Fruit fly (Drosophila melanogaster): ENCODE data around the gene Bsg.

Bsg gene

DNA sequence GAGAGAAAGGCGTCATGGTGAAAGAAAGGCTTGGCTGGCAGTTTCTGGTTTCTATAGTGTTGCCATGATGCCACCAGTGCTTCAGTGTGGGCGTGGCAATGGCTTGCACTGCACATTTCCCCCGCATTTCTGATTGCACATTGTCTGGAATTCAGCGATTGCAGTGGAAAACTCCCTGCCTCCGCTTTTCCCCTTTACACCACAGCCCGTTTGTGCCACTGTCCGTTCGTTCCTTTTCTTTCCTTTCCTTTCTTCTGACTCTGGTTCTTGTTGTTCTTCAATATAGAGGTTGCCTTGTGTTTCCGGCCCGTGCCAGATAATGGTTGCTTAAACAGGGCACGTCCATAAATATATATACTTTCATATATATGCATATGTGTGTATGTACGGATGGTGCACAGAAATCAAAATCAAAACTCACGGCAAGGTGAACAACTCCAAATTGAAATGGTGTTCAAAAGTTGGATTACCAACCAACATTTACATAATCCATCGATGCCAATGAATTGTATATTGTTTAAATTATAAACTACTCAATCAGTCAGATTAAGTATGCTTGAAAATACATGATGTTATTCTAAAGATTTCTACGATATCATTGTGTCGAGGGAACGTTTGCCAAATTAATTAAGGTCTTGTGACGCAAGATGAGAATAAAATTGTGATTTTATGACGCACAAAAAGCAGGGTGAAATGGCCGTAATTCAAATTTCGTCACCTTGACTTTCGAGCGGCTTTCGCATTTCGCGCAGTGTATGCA, 10.1 kb downstream of the Bsg start:
- no peak for TF ChIP-seq EcR (GFP tag; optimal IDR thresholded peaks at IDR 0.05)
- TF ChIP-seq CG8478 (optimal IDR thresholded peaks at IDR 0.05), result no peak
- no peak for TF ChIP-seq pan (optimal IDR thresholded peaks at IDR 0.05)
- no peak for TF ChIP-seq usp (GFP tag; optimal IDR thresholded peaks at IDR 0.05)
- TF ChIP-seq psq (optimal IDR thresholded peaks at IDR 0.05), result no peak
- no peak for TF ChIP-seq Dll (optimal IDR thresholded peaks at IDR 0.05)

DNA sequence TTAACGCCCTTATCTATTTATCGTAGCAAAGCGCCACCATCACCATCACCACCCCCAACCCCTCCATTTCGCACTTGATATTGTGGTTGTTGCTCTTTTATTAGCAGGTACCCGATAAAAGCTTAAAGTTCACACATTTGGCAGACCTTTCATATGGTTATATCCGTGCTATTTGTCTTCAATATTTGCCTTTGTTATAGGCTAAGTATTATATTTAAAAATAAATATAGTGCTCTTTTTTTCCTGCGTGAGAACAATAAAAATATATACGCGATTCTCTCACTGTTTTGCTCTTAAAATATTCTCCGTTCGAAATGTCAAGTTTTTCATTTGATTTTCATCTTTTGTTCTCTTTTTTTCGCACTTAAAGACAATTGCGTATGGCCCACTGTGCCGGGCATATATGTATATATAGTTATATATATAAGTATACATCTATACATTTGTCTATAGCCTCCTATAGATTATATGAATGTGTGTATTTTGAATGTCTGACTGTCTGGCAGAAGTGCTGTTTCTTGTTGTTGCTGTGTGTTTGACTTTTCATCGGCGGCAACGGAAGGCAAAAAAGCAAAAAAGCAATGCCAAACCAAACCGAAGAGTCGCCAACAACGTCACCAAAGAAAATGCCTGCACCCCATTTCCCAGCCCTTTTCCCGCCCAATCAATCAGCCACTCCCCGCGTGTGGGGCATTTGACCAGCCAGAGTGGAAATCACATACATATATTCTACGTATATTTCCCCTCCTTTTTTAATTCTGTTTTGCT, 11.0 kb downstream of the Bsg start:
- TF ChIP-seq CG8478 (optimal IDR thresholded peaks at IDR 0.05), result no peak
- TF ChIP-seq pan (optimal IDR thresholded peaks at IDR 0.05), result no peak
- no peak for TF ChIP-seq psq (optimal IDR thresholded peaks at IDR 0.05)
- TF ChIP-seq usp (GFP tag; optimal IDR thresholded peaks at IDR 0.05), result no peak
- TF ChIP-seq Dll (optimal IDR thresholded peaks at IDR 0.05), result no peak
- TF ChIP-seq EcR (GFP tag; optimal IDR thresholded peaks at IDR 0.05), result no peak

DNA sequence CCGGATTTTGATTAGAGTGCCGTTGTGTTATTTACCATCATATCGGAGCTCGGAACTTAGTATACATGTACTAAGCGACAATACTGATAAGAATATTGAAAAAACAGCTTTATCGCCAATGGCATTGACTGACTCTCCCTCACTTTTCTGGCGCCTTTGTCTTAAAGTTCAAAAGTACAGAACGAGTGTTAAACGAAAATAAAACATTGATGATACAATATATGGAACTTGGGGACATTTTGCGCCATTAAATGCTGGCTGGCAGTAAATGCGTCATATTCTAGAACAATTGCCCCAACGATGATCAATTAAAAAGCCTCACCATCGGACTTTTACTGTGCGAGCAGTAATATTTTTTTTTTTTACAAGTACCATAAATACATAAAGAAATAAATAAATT, 12.0 kb downstream of the Bsg start:
- TF ChIP-seq EcR (GFP tag; optimal IDR thresholded peaks at IDR 0.05) (no peak), usp (GFP tag; optimal IDR thresholded peaks at IDR 0.05) (no peak), pan (optimal IDR thresholded peaks at IDR 0.05) (no peak), psq (optimal IDR thresholded peaks at IDR 0.05) (no peak), Dll (optimal IDR thresholded peaks at IDR 0.05) (no peak), CG8478 (optimal IDR thresholded peaks at IDR 0.05) (no peak)

DNA sequence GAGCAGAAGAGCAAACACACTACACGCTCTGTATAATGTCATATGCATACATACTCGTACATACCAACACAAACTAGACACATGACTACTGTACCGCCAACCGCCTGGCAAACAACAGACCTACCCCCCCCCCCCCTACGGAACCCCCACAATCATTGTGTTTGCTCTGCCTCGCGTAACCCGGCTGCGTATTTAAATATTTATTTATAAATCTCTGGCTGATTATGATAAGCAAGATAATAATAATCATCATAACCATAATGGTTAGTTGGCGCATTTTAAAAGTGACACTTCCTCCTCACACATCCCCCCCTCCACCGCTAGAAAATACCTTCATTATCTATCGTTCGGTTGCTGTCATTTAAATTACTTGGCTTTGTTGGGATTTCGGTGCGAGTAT, 14.2 kb downstream of the Bsg start:
- TF ChIP-seq CG8478 (optimal IDR thresholded peaks at IDR 0.05), result no peak
- TF ChIP-seq EcR (GFP tag; optimal IDR thresholded peaks at IDR 0.05), result no peak
- no peak for TF ChIP-seq pan (optimal IDR thresholded peaks at IDR 0.05)
- TF ChIP-seq Dll (optimal IDR thresholded peaks at IDR 0.05), result no peak
- no peak for TF ChIP-seq psq (optimal IDR thresholded peaks at IDR 0.05)
- no peak for TF ChIP-seq usp (GFP tag; optimal IDR thresholded peaks at IDR 0.05)

DNA sequence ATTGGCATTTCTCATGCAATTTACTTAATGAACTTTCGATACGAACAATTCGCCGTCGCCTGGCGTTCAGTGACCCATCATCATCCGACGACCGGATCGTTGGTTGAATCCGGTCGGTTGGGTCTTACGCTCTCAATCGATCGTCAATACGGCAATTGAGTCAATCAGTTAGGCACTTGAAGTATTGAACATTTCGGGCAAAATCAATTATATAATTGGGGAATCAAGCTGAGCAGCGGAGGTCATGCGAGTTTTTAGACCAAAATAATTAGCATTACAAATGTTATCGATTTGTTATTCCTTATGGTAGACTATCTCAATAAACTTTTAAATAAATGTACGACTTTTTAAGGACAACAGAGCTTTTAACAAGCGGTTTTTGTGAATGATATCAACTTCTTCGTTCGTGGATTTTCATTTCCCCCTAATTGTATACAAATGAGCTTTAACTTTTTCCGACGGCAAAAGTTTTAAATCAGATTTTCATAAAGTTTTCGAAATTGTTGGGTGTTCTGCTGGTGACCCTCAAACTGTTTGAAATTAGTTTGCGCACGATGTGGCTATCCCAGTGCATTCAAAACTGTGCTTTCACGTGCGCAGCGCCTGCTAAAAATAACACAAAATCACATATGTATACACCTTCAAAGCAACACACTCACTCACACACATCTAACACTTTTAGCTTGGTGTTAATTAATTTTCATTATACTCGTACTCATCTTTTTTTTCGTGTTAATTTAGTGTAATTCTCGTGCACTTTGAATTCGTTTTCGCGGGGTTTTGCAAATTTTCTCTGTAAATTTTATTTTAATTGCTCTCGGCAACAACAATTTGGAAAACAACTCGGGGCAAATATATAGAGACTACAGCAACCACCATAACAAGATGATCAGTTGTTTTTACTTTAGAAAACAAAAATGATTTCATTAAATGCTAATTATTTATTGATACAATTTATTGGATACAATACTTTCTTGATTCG, 15.0 kb downstream of the Bsg start:
- TF ChIP-seq psq (optimal IDR thresholded peaks at IDR 0.05), result no peak
- TF ChIP-seq Dll (optimal IDR thresholded peaks at IDR 0.05), result no peak
- no peak for TF ChIP-seq CG8478 (optimal IDR thresholded peaks at IDR 0.05)
- no peak for TF ChIP-seq pan (optimal IDR thresholded peaks at IDR 0.05)
- TF ChIP-seq usp (GFP tag; optimal IDR thresholded peaks at IDR 0.05), result no peak
- no peak for TF ChIP-seq EcR (GFP tag; optimal IDR thresholded peaks at IDR 0.05)

DNA sequence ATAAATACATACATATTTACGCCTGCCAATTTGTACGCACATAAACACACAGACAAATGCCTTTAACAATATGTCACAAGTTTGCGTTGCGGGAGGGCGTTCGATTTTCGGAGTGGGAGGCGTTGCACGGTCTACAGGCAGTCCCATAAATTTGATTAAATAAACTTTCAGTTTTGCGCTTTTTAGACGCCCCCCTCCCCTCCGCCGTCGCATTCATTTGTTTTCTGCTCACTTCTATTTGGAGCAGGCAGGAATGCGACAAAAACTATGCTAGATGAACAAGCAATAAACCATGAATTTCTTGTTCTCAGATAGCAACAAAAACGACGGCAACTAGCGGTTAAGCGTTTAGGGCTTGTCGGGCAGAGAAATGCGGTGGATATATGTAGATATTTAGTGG, 15.8 kb downstream of the Bsg start:
- no peak for TF ChIP-seq CG8478 (optimal IDR thresholded peaks at IDR 0.05)
- no peak for TF ChIP-seq usp (GFP tag; optimal IDR thresholded peaks at IDR 0.05)
- TF ChIP-seq pan (optimal IDR thresholded peaks at IDR 0.05), result no peak
- no peak for TF ChIP-seq Dll (optimal IDR thresholded peaks at IDR 0.05)

DNA sequence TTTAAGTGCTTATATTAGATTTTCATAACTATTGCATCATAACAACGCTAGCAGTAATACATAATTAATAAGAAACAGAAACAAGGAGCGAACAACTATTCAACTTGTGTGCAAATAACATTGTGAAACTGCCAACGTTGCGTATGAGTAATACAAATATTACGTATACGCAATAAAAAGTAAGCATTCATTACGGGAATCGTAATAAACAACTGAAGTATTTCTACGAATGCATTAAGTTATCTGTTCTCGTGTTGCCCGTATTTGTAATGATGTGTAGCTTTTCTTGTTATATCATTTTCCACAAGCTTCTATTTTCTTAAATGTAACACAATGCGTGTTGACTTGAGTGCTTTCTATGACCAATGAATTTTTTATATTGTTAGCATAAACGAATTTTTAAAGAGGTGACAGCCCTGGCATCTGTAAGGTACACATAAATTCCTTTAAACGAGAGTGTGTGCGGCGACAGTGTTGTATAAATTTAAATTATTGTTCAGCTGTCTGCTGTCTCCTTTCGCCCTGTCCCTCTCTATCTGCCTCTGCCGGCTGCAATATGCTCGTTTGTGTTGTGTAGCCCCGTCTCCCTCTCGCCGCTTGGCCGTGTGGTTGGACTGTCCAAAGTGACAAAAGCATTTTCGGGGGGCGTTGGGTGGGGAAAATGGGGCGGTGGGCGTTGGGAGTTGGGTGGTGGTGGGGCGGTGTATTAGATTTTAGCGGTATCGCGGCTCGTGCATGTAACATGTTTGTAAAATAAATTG, 16.6 kb downstream of the Bsg start:
- TF ChIP-seq CG8478 (optimal IDR thresholded peaks at IDR 0.05), result peak; percentile 23
- no peak for TF ChIP-seq EcR (GFP tag; optimal IDR thresholded peaks at IDR 0.05)

DNA sequence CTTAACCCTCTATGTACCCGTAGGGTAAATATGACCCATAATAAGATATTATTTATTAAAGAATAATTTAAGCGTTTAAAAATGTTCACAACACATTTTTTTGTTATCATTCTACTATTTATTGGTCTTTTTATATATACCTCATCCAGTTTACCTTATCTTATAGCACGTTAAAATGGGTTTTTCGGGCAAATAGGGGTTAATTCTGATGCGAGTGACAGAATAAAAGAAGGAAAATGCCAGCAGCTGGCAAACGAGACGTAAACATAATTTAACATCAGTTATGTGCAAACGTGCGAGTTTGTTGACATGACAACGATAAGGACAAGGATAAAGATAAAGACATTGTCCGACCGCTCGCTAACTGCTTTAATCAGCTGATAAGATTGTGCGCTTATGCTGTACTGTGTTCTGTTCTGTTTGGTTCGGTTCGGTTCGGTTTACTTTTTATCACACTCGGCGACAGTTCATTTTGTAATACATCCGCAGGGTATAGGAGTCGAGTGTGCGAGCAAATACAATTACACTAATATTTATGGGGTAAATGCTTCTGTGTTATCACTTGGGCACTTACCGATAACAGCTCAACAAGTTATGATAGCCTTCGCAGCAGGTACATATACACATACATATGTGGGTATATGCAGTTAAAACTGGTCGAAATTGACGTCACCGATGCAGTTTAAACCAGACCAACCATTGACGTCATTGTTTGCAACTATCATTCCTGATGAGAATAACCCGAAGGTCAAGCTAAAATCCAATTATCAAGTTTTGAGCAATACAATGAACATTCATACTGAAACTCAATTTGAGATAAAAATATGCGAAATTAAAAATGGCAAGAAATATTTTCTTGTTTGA, 17.5 kb downstream of the Bsg start:
- TF ChIP-seq EcR (GFP tag; optimal IDR thresholded peaks at IDR 0.05) (no peak), usp (GFP tag; optimal IDR thresholded peaks at IDR 0.05) (no peak), Dll (optimal IDR thresholded peaks at IDR 0.05) (no peak), psq (optimal IDR thresholded peaks at IDR 0.05) (no peak), pan (optimal IDR thresholded peaks at IDR 0.05) (no peak), CG8478 (optimal IDR thresholded peaks at IDR 0.05) (no peak)

DNA sequence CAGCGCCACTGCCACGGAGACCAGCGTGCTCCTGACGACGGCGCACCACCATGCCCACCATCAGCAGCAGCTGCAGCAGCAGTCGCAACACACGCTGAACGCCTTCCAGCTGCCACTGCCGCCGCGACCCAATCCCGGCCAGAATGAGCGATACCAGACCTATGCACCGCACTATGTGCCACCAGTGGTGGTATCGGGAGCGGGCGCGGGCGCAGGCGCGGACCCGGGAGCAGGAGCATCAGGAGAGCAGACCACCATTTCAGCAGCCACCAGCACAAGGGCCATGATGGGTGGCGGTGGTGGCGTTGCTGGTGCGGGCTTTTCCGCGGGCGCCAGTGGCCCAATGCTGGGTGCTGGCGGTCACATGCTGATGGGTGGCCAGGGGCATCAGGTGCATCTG, 19.9 kb downstream of the Bsg start:
- peak; percentile 46 for TF ChIP-seq pan (optimal IDR thresholded peaks at IDR 0.05)
- no peak for TF ChIP-seq psq (optimal IDR thresholded peaks at IDR 0.05)

DNA sequence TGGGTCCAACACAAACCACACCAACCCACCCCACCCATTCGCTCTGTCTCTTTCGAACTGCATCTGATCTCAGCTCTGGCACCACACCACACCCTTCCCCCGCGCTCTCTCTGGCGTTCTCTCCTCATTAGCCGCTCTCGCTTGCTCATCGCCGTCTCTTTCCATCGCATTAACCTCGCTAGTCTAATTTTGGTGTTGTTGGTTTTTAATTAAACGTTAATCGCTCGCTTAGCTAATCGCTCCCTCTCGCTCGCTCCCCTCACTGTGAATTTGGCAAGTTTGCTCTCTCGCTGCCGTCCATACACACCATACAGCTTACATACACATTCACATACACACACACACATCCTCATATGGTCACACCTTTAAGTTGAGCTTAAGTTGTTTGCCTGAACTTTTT, 20.9 kb downstream of the Bsg start:
- TF ChIP-seq Dll (optimal IDR thresholded peaks at IDR 0.05) (no peak), CG8478 (optimal IDR thresholded peaks at IDR 0.05) (peak; percentile 49)

DNA sequence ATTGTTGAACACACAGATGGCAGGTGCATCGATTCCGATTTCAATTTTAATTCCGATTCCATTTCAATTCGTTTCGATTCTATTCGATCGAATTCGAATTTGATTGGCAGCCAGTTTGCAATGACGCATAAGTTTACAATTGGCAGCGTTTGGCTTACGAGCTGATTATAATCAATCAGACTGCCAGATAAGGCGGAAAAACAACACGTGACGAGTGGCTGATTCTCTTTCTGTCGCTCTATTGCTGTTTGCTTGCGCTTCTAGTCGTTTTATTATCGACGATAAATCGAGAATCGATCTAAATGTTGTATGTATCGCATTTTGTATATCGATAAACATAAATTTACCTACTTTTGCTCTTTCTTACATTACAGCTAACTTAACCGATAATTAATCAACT, 21.5 kb downstream of the Bsg start:
- TF ChIP-seq CG8478 (optimal IDR thresholded peaks at IDR 0.05), result no peak
- TF ChIP-seq usp (GFP tag; optimal IDR thresholded peaks at IDR 0.05), result no peak
- no peak for TF ChIP-seq psq (optimal IDR thresholded peaks at IDR 0.05)
- TF ChIP-seq pan (optimal IDR thresholded peaks at IDR 0.05), result no peak
- TF ChIP-seq EcR (GFP tag; optimal IDR thresholded peaks at IDR 0.05), result no peak
- no peak for TF ChIP-seq Dll (optimal IDR thresholded peaks at IDR 0.05)

Data from whole organism.